Fruit fly (Drosophila melanogaster) whole organism, adult: ENCODE results near the gene nuf.

ENCODE experiments used
- CG11617 ChIP-seq: fragments of 200-800 bp; sonication (Bioruptor generic); optimal IDR thresholded peaks from 2 replicates; lab custom pipeline; 2017; ENCODE audit warnings: mild to moderate bottlenecking, missing biosample characterization, missing genetic modification reagents, missing genetic modification characterization
- CG12768 ChIP-seq: fragments of 200-800 bp; sonication (Bioruptor generic); optimal IDR thresholded peaks from 2 replicates; lab custom pipeline; 2017; ENCODE audit warnings: missing biosample characterization, missing genetic modification characterization, mild to moderate bottlenecking, moderate library complexity, missing genetic modification reagents
- CG14711 ChIP-seq: fragments of 200-800 bp; sonication (Bioruptor generic); optimal IDR thresholded peaks from 2 replicates; lab custom pipeline; 2018; ENCODE audit warnings: missing biosample characterization, mild to moderate bottlenecking, missing genetic modification characterization, moderate library complexity
- CG1620 ChIP-seq: fragments of 200-800 bp; sonication (Bioruptor generic); optimal IDR thresholded peaks from 2 replicates; lab custom pipeline; 2016; ENCODE audit warnings: missing biosample characterization, missing genetic modification characterization
- CG33017 ChIP-seq: fragments of 200-800 bp; sonication (Bioruptor generic); optimal IDR thresholded peaks from 2 replicates; lab custom pipeline; 2018; ENCODE audit warnings: missing biosample characterization, mild to moderate bottlenecking, missing genetic modification characterization, moderate library complexity
- CG5204 ChIP-seq: fragments of 200-800 bp; sonication (Bioruptor generic); optimal IDR thresholded peaks from 2 replicates; lab custom pipeline; 2016; ENCODE audit warnings: missing biosample characterization, missing genetic modification characterization
- CG7045 ChIP-seq: fragments of 200-800 bp; sonication (Bioruptor generic); optimal IDR thresholded peaks from 2 replicates; lab custom pipeline; 2017; ENCODE audit warnings: missing biosample characterization, mild to moderate bottlenecking, missing genetic modification characterization
- CG7101 ChIP-seq: fragments of 200-800 bp; sonication (Bioruptor generic); optimal IDR thresholded peaks from 2 replicates; lab custom pipeline; 2018; ENCODE audit warnings: missing biosample characterization, mild to moderate bottlenecking, missing genetic modification characterization, moderate library complexity
- Clk ChIP-seq: fragments of 200-800 bp; sonication (Bioruptor generic); optimal IDR thresholded peaks from 2 replicates; lab custom pipeline; 2017; ENCODE audit warnings: missing biosample characterization, missing genetic modification characterization
- Crg-1 ChIP-seq: fragments of 200-800 bp; sonication (Bioruptor generic); optimal IDR thresholded peaks from 2 replicates; lab custom pipeline; 2016; ENCODE audit warnings: missing biosample characterization, missing genetic modification characterization
- Hr96 ChIP-seq: fragments of 200-800 bp; sonication (Bioruptor generic); optimal IDR thresholded peaks from 2 replicates; lab custom pipeline; 2016; ENCODE audit warnings: missing biosample characterization, missing genetic modification characterization
- Mnt ChIP-seq: fragments of 200-800 bp; sonication (Bioruptor generic); optimal IDR thresholded peaks from 2 replicates; lab custom pipeline; 2016; ENCODE audit warnings: missing biosample characterization, mild to moderate bottlenecking, missing genetic modification characterization
- bab1 ChIP-seq: fragments of 200-800 bp; sonication (Bioruptor generic); optimal IDR thresholded peaks from 3 replicates; lab custom pipeline; 2019; ENCODE audit warnings: missing biosample characterization, mild to moderate bottlenecking, missing genetic modification characterization, moderate library complexity
- cic ChIP-seq: fragments of 200-800 bp; sonication (Bioruptor generic); optimal IDR thresholded peaks from 2 replicates; lab custom pipeline; 2017; ENCODE audit warnings: missing biosample characterization, mild to moderate bottlenecking, missing genetic modification characterization, moderate library complexity
- cnc ChIP-seq, 2 experiments: fragments of >200 bp; optimal IDR thresholded peaks; 2 replicates each; lab custom pipeline; 2017
- kay ChIP-seq: fragments of 200-800 bp; sonication (Bioruptor generic); peaks from one replicate; lab custom pipeline; 2016; ENCODE audit warnings: missing biosample characterization, missing genetic modification characterization, borderline replicate concordance
- ovo ChIP-seq: fragments of 200-800 bp; sonication (Bioruptor generic); optimal IDR thresholded peaks from 2 replicates; lab custom pipeline; 2016; ENCODE audit warnings: missing biosample characterization, missing genetic modification characterization
- pad ChIP-seq: fragments of 200-800 bp; sonication (Bioruptor generic); optimal IDR thresholded peaks from 3 replicates; lab custom pipeline; 2017; ENCODE audit warnings: missing biosample characterization, missing genetic modification characterization, mild to moderate bottlenecking, moderate library complexity, missing genetic modification reagents
- tj ChIP-seq: fragments of 200-800 bp; sonication (Bioruptor generic); optimal IDR thresholded peaks from 3 replicates; lab custom pipeline; 2017; ENCODE audit warnings: missing biosample characterization, mild to moderate bottlenecking, missing genetic modification characterization, moderate library complexity
- toe ChIP-seq: fragments of 200-800 bp; sonication (Bioruptor generic); optimal IDR thresholded peaks from 2 replicates; lab custom pipeline; 2016; ENCODE audit warnings: missing biosample characterization, missing genetic modification characterization

The nuf gene

DNA sequence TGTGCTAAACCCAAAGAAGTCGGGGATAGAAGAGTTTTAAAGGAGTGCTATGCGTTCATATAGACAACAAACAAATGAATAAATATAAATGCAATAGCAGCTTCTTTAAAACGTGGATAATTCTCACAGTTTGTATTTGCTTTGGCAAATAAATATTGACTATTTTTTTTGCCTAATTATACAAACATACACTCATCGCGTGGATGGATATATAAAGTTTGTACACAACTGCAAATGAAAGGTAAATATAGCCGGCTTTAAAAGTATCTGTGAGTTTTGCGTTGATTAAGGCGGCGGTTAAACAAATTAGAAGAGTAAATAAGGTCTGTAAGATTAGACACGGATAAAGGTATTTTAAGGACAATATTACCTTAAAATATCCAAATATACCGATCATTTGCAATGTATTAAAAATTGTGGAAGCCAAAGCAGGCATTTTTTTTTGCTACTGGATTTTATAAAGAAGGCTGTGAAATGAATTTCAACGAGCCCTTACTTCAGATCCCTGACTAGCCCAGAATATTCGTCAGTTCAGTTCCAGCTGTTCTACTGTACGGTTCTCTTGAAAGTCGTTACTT, 27.1 kb downstream of the nuf start, which contains the start of gene CG7768:
CG7768 (plus strand) TSS at position 528 of the 578 bp plus-strand sequence.
- TF ChIP-seq kay: peak; percentile 97
- TF ChIP-seq CG5204 (GFP tag; lab: Kevin White, UChicago): peak; percentile 76
- peak; percentile 92 for TF ChIP-seq CG33017 (tag; lab: Kevin White, UChicago)
- peak; percentile 82 for TF ChIP-seq pad (GFP tag; lab: Kevin White, UChicago)
- TF ChIP-seq CG7101 (tag; lab: Kevin White, UChicago): peak; percentile 96
- peak; percentile 1 for TF ChIP-seq bab1 (GFP tag; lab: Kevin White, UChicago)
- peak; percentile 94 for TF ChIP-seq CG12768
- peak; percentile 85 for TF ChIP-seq CG14711 (tag; lab: Kevin White, UChicago)
- peak; percentile 85 for TF ChIP-seq Clk (GFP tag; lab: Kevin White, UChicago)
- TF ChIP-seq ovo (GFP tag; lab: Kevin White, UChicago): peak; percentile 99
- TF ChIP-seq CG11617 (GFP tag; lab: Kevin White, UChicago): peak; percentile 90
- peak; percentile 97 for TF ChIP-seq CG7045 (GFP tag; lab: Kevin White, UChicago)
- peak; percentile 77 for TF ChIP-seq Mnt
- no peak for TF ChIP-seq cnc (optimal IDR thresholded peaks at IDR 0.05; lab: Kevin White, UChicago)
- peak; percentile 90 for TF ChIP-seq toe (GFP tag; lab: Kevin White, UChicago)
- peak; percentile 99 for TF ChIP-seq Crg-1 (GFP tag; lab: Kevin White, UChicago)
- peak; percentile 97 for TF ChIP-seq CG1620 (GFP tag; lab: Kevin White, UChicago)
- peak; percentile 92 for TF ChIP-seq cic
- TF ChIP-seq Hr96: peak; percentile 76
- peak; percentile 34 for TF ChIP-seq tj (GFP tag; lab: Kevin White, UChicago)

DNA sequence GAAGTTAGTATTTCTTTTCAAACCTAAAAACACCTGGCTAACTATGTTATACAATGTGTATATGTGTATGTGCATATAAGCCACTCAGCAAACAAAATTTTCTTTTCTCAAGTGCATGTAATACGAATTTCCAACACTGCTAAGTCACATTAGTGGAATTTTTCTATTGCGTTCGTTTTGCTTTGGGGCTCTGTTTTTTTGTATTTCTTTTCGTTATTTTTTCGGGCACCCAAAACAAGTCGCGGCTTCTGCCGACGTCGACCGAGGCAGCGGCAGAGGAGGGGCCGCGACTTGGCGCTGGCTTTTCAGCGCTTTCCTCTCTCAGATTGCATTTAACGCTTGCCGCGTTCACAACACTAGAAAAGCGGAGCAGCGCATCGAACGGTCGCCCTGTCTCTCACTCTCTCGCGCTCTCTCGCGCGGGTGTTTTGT, 28.8 kb downstream of the nuf start:
- no peak for TF ChIP-seq CG11617 (GFP tag; lab: Kevin White, UChicago)
- TF ChIP-seq CG14711 (tag; lab: Kevin White, UChicago): no peak
- no peak for TF ChIP-seq CG1620 (GFP tag; lab: Kevin White, UChicago)
- no peak for TF ChIP-seq pad (GFP tag; lab: Kevin White, UChicago)
- TF ChIP-seq kay: no peak
- TF ChIP-seq CG12768: peak; percentile 21
- peak; percentile 5 for TF ChIP-seq CG7045 (GFP tag; lab: Kevin White, UChicago)
- TF ChIP-seq cic: no peak

DNA sequence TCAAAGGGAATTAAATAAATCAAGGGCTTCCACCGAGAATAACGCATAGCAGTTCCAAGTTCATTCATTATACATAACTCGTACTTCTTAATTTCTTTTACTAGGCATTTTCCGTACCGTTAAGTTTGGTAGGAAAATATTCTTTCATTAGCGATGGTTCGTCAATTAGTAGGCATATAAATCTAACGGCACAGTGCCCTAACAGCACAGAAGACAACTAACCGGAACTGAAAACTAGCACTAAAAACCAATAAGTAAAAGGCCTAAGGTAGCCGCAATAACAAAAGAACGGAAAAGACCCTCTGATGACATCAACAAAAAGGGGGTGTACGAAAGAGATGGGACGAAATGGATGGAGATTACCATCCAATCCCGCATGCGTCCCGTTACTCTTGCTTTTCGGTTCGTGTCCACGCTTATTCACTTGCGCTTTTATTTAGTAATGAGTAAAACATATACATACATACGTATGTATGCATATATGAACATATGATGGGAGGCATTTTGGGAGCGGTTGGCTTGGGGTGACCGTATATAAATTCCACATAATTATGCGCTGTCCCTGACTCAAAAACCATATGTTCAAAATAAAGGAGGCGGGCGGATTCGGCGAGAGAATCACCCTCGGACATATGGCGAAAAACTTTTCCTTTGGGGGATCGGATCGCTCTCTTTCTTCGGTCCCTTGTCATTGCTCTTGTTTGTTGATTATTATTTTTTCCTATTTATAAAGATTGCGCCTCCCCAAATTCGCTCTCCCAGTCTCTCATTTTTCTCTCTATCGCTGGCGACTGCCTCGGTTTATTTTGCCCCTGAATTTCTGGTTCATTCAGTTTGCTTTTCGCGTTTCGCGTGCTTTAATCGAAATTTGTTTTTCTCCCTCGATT, 30.2 kb downstream of the nuf start:
- TF ChIP-seq ovo (GFP tag; lab: Kevin White, UChicago) (peak; percentile 82), toe (GFP tag; lab: Kevin White, UChicago) (no peak), kay (peak; percentile 32), pad (GFP tag; lab: Kevin White, UChicago) (peak; percentile 94)

DNA sequence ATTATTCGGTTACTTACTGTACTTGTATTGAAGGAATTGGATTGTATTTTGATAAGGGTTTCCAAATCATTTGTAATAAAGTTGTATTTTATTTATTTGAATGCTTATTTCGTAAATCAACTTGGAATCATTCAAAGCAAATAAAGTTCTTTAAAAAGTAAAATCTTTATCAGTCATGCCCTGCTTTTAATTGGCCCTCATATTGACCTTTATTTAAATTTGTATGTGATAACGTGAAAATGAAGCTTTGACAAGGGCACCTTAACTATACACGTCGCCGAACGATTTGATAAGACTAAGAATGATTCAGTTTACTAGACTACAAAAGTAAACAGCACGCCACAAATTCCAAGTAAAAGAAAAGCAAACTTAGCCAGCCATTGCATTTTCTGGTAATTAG, 31.5 kb downstream of the nuf start:
- no peak for TF ChIP-seq CG12768
- TF ChIP-seq kay: peak; percentile 80
- no peak for TF ChIP-seq cic

DNA sequence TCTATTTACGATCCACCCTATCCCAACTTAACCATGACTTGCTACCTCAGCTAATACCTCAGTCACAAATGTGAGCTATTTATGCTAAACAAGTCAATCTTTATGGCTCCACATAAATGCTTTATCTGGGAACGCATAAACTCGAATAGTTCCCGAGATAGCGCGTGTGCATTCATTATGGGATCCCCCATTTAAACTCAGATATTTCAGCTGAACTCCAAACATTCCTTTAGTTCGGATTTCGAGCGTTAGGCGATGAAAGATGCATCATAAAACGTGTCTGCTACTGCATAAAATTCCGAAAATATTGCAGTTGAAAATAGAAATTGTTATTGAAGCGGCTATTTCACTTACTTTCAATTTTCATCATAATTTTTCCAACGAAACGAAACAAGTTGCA, 32.8 kb downstream of the nuf start:
- no peak for TF ChIP-seq pad (GFP tag; lab: Kevin White, UChicago)
- no peak for TF ChIP-seq kay
- TF ChIP-seq CG12768: no peak
- no peak for TF ChIP-seq Clk (GFP tag; lab: Kevin White, UChicago)
- TF ChIP-seq CG7101 (tag; lab: Kevin White, UChicago): no peak
- no peak for TF ChIP-seq ovo (GFP tag; lab: Kevin White, UChicago)
- no peak for TF ChIP-seq toe (GFP tag; lab: Kevin White, UChicago)
- TF ChIP-seq cnc (optimal IDR thresholded peaks at IDR 0.05; lab: Kevin White, UChicago): no peak
- no peak for TF ChIP-seq CG33017 (tag; lab: Kevin White, UChicago)
- TF ChIP-seq tj (GFP tag; lab: Kevin White, UChicago): no peak
- no peak for TF ChIP-seq CG1620 (GFP tag; lab: Kevin White, UChicago)
- no peak for TF ChIP-seq Mnt
- TF ChIP-seq Crg-1 (GFP tag; lab: Kevin White, UChicago): no peak
- no peak for TF ChIP-seq bab1 (GFP tag; lab: Kevin White, UChicago)
- no peak for TF ChIP-seq CG7045 (GFP tag; lab: Kevin White, UChicago)
- TF ChIP-seq cic: no peak
- no peak for TF ChIP-seq CG11617 (GFP tag; lab: Kevin White, UChicago)

DNA sequence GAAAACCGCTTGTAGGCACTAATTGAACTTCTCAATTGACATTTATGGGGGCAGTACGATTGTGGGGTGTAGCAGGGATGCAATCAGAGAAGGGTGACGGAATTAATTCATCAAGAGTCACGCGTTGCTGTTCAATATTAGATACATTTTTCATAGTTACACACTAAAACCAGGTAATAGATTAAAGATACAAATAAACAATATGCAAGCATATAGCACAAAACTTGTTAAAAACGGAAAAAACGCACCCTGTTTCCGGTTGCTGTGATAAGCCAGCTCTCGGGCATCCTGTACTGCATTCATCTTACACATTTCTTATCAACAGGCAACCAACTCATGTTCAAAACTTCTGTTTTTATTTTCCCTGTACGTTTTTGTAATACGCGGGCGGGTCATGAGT, 38.4 kb downstream of the nuf start:
- TF ChIP-seq Hr96: no peak

DNA sequence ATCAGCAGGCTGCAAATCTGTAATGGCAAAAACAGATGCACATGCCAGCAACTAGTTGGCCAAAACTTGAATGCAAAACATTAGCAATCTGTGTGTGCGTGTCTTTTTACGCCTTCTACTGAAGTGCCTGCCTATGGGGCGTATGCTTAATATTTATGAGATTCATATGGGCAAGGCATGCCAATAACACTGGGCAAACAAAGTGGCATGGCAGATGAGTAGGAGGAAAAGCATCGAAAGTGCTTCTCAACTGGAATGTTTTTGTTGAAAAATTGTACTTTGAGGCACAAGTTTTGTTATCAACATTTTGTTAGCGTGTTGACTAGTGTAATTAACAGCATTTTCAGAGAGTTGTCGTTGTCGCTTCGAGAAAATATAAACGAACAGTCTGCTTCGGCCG, 38.8 kb downstream of the nuf start:
- TF ChIP-seq cnc (optimal IDR thresholded peaks at IDR 0.05; lab: Kevin White, UChicago) (no peak), CG1620 (GFP tag; lab: Kevin White, UChicago) (no peak), kay (no peak), CG33017 (tag; lab: Kevin White, UChicago) (no peak)
